Worm (Caenorhabditis elegans) whole organism, young adult: ENCODE measurements around the gene C54G7.1.

ENCODE experiments used
- C17E4.6 ChIP-seq: fragments of 200-800 bp; sonication (Bioruptor generic); IDR thresholded peaks from 2 replicates; pipeline ENCODE4 v1.3.6; 2022; ENCODE audit warnings: missing genetic modification reagents, missing genetic modification characterization, missing compliant biosample characterization
- F33H1.4 ChIP-seq: fragments of 200-800 bp; sonication (Bioruptor generic); IDR thresholded peaks from 2 replicates; pipeline ENCODE4 v1.3.6; 2022; ENCODE audit warnings: missing genetic modification reagents, missing genetic modification characterization, missing compliant biosample characterization
- F37B4.10 ChIP-seq: fragments of 200-800 bp; sonication (Bioruptor generic); IDR thresholded peaks from 2 replicates; pipeline ENCODE4 v1.3.6; 2022; ENCODE audit warnings: missing genetic modification characterization, missing compliant biosample characterization
- aptf-3 ChIP-seq: fragments of 200-800 bp; sonication (Bioruptor generic); IDR thresholded peaks from 2 replicates; pipeline ENCODE4 v1.3.6; 2022; ENCODE audit warnings: missing genetic modification characterization, missing compliant biosample characterization
- attf-3 ChIP-seq: fragments of 200-800 bp; sonication (Bioruptor generic); conservative IDR thresholded peaks from 2 replicates; pipeline ENCODE4 v1.3.6; 2022; ENCODE audit warnings: missing genetic modification reagents, missing genetic modification characterization, missing compliant biosample characterization
- hmg-1.2 ChIP-seq: fragments of 200-800 bp; sonication (Bioruptor generic); IDR thresholded peaks from 2 replicates; pipeline ENCODE4 v1.3.6; 2022; ENCODE audit warnings: missing genetic modification reagents, missing genetic modification characterization, missing compliant biosample characterization
- lag-1 ChIP-seq: fragments of 200-800 bp; sonication (Bioruptor generic); IDR thresholded peaks from 2 replicates; pipeline ENCODE4 v1.3.6; 2022; ENCODE audit warnings: missing genetic modification reagents, missing genetic modification characterization, missing compliant biosample characterization
- lin-26 ChIP-seq: fragments of 200-800 bp; sonication (Bioruptor generic); IDR thresholded peaks from 2 replicates; pipeline ENCODE4 v1.3.6; 2022; ENCODE audit warnings: missing genetic modification reagents, missing genetic modification characterization, missing compliant biosample characterization
- unc-130 ChIP-seq: sonication (generic microtip); optimal IDR thresholded peaks from 2 replicates; lab custom pipeline; 2016; ENCODE audit warnings: missing genetic modification reagents, missing genetic modification characterization, missing compliant biosample characterization
- xnd-1 ChIP-seq: sonication (generic microtip); optimal IDR thresholded peaks from 2 replicates; lab custom pipeline; 2016; ENCODE audit warnings: missing genotype, missing genetic modification reagents, missing genetic modification characterization, missing compliant biosample characterization

ce11 chrX:5507926-5508325 is 35.8 kb upstream of the C54G7.1 start:
- TF ChIP-seq F33H1.4 (GFP tag; lab: Robert Waterston, UW) (no peak), unc-130 (GFP tag; lab: Kevin White, UChicago) (no peak), C17E4.6 (GFP tag; lab: Robert Waterston, UW) (no peak), F37B4.10 (GFP tag; lab: Robert Waterston, UW) (no peak), aptf-3 (GFP tag; lab: Robert Waterston, UW) (no peak), lag-1 (GFP tag; lab: Robert Waterston, UW) (no peak), attf-3 (GFP tag; lab: Robert Waterston, UW) (no peak; the same call in 1 of the 2 replicates), xnd-1 (tag; lab: Kevin White, UChicago) (no peak), hmg-1.2 (GFP tag; lab: Robert Waterston, UW) (no peak), lin-26 (GFP tag; lab: Robert Waterston, UW) (no peak)
